Worm (Caenorhabditis elegans) whole organism, young adult: ENCODE measurements around the gene D1005.2.
A peak's percentile ranks its signal among the peaks of the same experiment; 100 is the strongest.

Experiments
- B0019.2 ChIP-seq: fragments of 200-800 bp; sonication (Bioruptor generic); conservative IDR thresholded peaks from 2 replicates; pipeline ENCODE4 v1.3.6; 2022; ENCODE audit warnings: missing genetic modification reagents, missing genetic modification characterization, missing compliant biosample characterization
- C17E4.6 ChIP-seq: fragments of 200-800 bp; sonication (Bioruptor generic); IDR thresholded peaks from 2 replicates; pipeline ENCODE4 v1.3.6; 2022; ENCODE audit warnings: missing genetic modification reagents, missing genetic modification characterization, missing compliant biosample characterization
- D2030.7 ChIP-seq: fragments of 200-800 bp; sonication (Bioruptor generic); IDR thresholded peaks from 2 replicates; pipeline ENCODE4 v1.3.6; 2022; ENCODE audit warnings: missing genetic modification reagents, missing genetic modification characterization, missing compliant biosample characterization
- F23B12.7 ChIP-seq: sonication (generic microtip); optimal IDR thresholded peaks from 2 replicates; lab custom pipeline; 2017; ENCODE audit warnings: missing genetic modification characterization, mild to moderate bottlenecking, missing compliant biosample characterization, antibody characterized with exemption, moderate library complexity; ENCODE audit not compliant: insufficient read depth
- F39B2.1 ChIP-seq: fragments of 200-800 bp; sonication (Bioruptor generic); IDR thresholded peaks from 2 replicates; pipeline ENCODE4 v1.3.6; 2022; ENCODE audit warnings: missing genetic modification reagents, missing genetic modification characterization, missing compliant biosample characterization
- Y53G8AR.9 ChIP-seq: fragments of 200-800 bp; sonication (Bioruptor generic); conservative IDR thresholded peaks from 2 replicates; pipeline ENCODE4 v1.3.6; 2022; ENCODE audit warnings: missing genetic modification reagents, missing genetic modification characterization, missing compliant biosample characterization
- Y56A3A.18 ChIP-seq: fragments of 200-800 bp; sonication (Bioruptor generic); IDR thresholded peaks from 2 replicates; pipeline ENCODE4 v1.3.6; 2022; ENCODE audit warnings: missing genetic modification reagents, missing genetic modification characterization, missing compliant biosample characterization
- ZK185.1 ChIP-seq: sonication (generic microtip); optimal IDR thresholded peaks from 2 replicates; lab custom pipeline; 2016; ENCODE audit warnings: mild to moderate bottlenecking, missing genetic modification characterization, missing compliant biosample characterization; ENCODE audit not compliant: poor library complexity, severe bottlenecking
- athp-1 ChIP-seq: sonication (generic microtip); optimal IDR thresholded peaks from 2 replicates; lab custom pipeline; 2017; ENCODE audit warnings: mild to moderate bottlenecking, missing genetic modification characterization, missing compliant biosample characterization
- attf-3 ChIP-seq: fragments of 200-800 bp; sonication (Bioruptor generic); conservative IDR thresholded peaks from 2 replicates; pipeline ENCODE4 v1.3.6; 2022; ENCODE audit warnings: missing genetic modification reagents, missing genetic modification characterization, missing compliant biosample characterization
- attf-5 ChIP-seq: fragments of 200-800 bp; sonication (Bioruptor generic); optimal IDR thresholded peaks from 2 replicates; lab custom pipeline; 2018; ENCODE audit warnings: mild to moderate bottlenecking, missing genetic modification characterization, missing compliant biosample characterization
- ccch-3 ChIP-seq: fragments of 200-800 bp; sonication (Bioruptor generic); optimal IDR thresholded peaks from 2 replicates; lab custom pipeline; 2018; ENCODE audit warnings: mild to moderate bottlenecking, missing genetic modification characterization, missing compliant biosample characterization
- ceh-100 ChIP-seq: fragments of 200-800 bp; sonication (Bioruptor generic); IDR thresholded peaks from 2 replicates; pipeline ENCODE4 v1.3.6; 2022; ENCODE audit warnings: missing genetic modification reagents, missing genetic modification characterization, missing compliant biosample characterization
- ceh-58 ChIP-seq: fragments of 200-800 bp; sonication (Bioruptor generic); IDR thresholded peaks from 2 replicates; pipeline ENCODE4 v1.3.6; 2022; ENCODE audit warnings: missing genetic modification characterization, missing compliant biosample characterization
- efl-1 ChIP-seq: fragments of 150-350 bp; optimal IDR thresholded peaks from 2 replicates; lab custom pipeline; 2014; ENCODE audit warnings: missing biosample characterization, missing genetic modification reagents, missing genetic modification characterization
- egrh-3 ChIP-seq: fragments of 200-800 bp; sonication (Bioruptor generic); IDR thresholded peaks from 2 replicates; pipeline ENCODE4 v1.3.6; 2022; ENCODE audit warnings: missing genetic modification reagents, missing genetic modification characterization, missing compliant biosample characterization
- ekl-4 ChIP-seq: fragments of 200-800 bp; sonication (Bioruptor generic); IDR thresholded peaks from 2 replicates; pipeline ENCODE4 v1.3.6; 2022; ENCODE audit warnings: missing genetic modification reagents, missing genetic modification characterization, missing compliant biosample characterization
- ets-4 ChIP-seq: fragments of 200-800 bp; sonication (Bioruptor generic); optimal IDR thresholded peaks from 2 replicates; lab custom pipeline; 2018; ENCODE audit warnings: mild to moderate bottlenecking, missing genetic modification characterization, missing compliant biosample characterization
- hlh-26 ChIP-seq: fragments of 200-800 bp; sonication (Bioruptor generic); conservative IDR thresholded peaks from 2 replicates; pipeline ENCODE4 v1.3.6; 2022; ENCODE audit warnings: missing genetic modification reagents, missing genetic modification characterization, missing compliant biosample characterization
- lin-40 ChIP-seq: sonication (generic microtip); optimal IDR thresholded peaks from 2 replicates; lab custom pipeline; 2016; ENCODE audit warnings: missing genetic modification characterization, mild to moderate bottlenecking, missing compliant biosample characterization, missing genotype, missing genetic modification reagents
- lin-54 ChIP-seq: fragments of 200-800 bp; sonication (Bioruptor generic); optimal IDR thresholded peaks from 2 replicates; lab custom pipeline; 2018; ENCODE audit warnings: mild to moderate bottlenecking, missing genetic modification characterization, missing compliant biosample characterization
- lsl-1 ChIP-seq: fragments of 200-800 bp; sonication (Bioruptor generic); optimal IDR thresholded peaks from 2 replicates; lab custom pipeline; 2018; ENCODE audit warnings: mild to moderate bottlenecking, missing genetic modification characterization, moderate library complexity, missing compliant biosample characterization
- mcd-1 ChIP-seq: fragments of 200-800 bp; sonication (Bioruptor generic); IDR thresholded peaks from 2 replicates; pipeline ENCODE4 v1.3.6; 2022; ENCODE audit warnings: missing genetic modification reagents, missing genetic modification characterization, missing compliant biosample characterization
- mel-28 ChIP-seq: sonication (generic microtip); optimal IDR thresholded peaks from 2 replicates; lab custom pipeline; 2016; ENCODE audit warnings: borderline replicate concordance, mild to moderate bottlenecking, missing genetic modification characterization, missing compliant biosample characterization
- mes-4 ChIP-seq: sonication (generic microtip); optimal IDR thresholded peaks from 2 replicates; lab custom pipeline; 2016; ENCODE audit warnings: missing genotype, missing genetic modification characterization, missing compliant biosample characterization
- mxl-1 ChIP-seq: sonication (generic microtip); optimal IDR thresholded peaks from 2 replicates; lab custom pipeline; 2016; ENCODE audit warnings: missing genetic modification characterization, missing compliant biosample characterization
- nfya-2 ChIP-seq: fragments of 200-800 bp; sonication (Bioruptor generic); IDR thresholded peaks from 2 replicates; pipeline ENCODE4 v1.3.6; 2022; ENCODE audit warnings: missing genetic modification reagents, missing genetic modification characterization, missing compliant biosample characterization
- nhr-80 ChIP-seq: sonication (generic microtip); optimal IDR thresholded peaks from 2 replicates; lab custom pipeline; 2016; ENCODE audit warnings: missing genetic modification characterization, missing compliant biosample characterization
- nhr-90 ChIP-seq: sonication (generic microtip); optimal IDR thresholded peaks from 2 replicates; lab custom pipeline; 2016; ENCODE audit warnings: missing genotype, mild to moderate bottlenecking, missing genetic modification characterization, missing compliant biosample characterization
- pha-4 ChIP-seq: fragments of 150-350 bp; sonication (generic microtip); optimal IDR thresholded peaks from 2 replicates; lab custom pipeline; 2014; ENCODE audit warnings: missing biosample characterization, missing genetic modification reagents, missing genetic modification characterization
- rcor-1 ChIP-seq: fragments of 200-800 bp; sonication (Bioruptor generic); IDR thresholded peaks from 2 replicates; pipeline ENCODE4 v1.3.6; 2022; ENCODE audit warnings: missing genetic modification reagents, missing genetic modification characterization, missing compliant biosample characterization
- rec-8 ChIP-seq, 2 experiments: sonication (generic microtip); optimal IDR thresholded peaks; 2 replicates each; lab custom pipeline; 2016; ENCODE audit warnings: mild to moderate bottlenecking in 2 of 2, missing genetic modification characterization in 2 of 2, missing genetic modification reagents in 2 of 2, missing genotype in 2 of 2, missing biosample characterization in 1 of 2, missing compliant biosample characterization in 1 of 2, moderate library complexity in 1 of 2
- repo-1 ChIP-seq: sonication (generic microtip); optimal IDR thresholded peaks from 2 replicates; lab custom pipeline; 2017; ENCODE audit warnings: mild to moderate bottlenecking, missing genetic modification characterization, missing compliant biosample characterization
- snpc-1.1 ChIP-seq: sonication (generic microtip); optimal IDR thresholded peaks from 2 replicates; lab custom pipeline; 2017; ENCODE audit warnings: missing genetic modification characterization, mild to moderate bottlenecking, missing compliant biosample characterization, antibody characterized with exemption, moderate library complexity, missing genotype, missing genetic modification reagents; ENCODE audit not compliant: insufficient read depth
- sptf-2 ChIP-seq: fragments of 200-800 bp; sonication (Bioruptor generic); optimal IDR thresholded peaks from 2 replicates; lab custom pipeline; 2018; ENCODE audit warnings: mild to moderate bottlenecking, missing genetic modification characterization, missing compliant biosample characterization
- tbx-9 ChIP-seq: sonication (generic microtip); optimal IDR thresholded peaks from 2 replicates; lab custom pipeline; 2016; ENCODE audit warnings: borderline replicate concordance, missing genetic modification characterization, inconsistent platforms, missing compliant biosample characterization
- tlf-1 ChIP-seq: fragments of 200-800 bp; sonication (Bioruptor generic); optimal IDR thresholded peaks from 2 replicates; lab custom pipeline; 2018; ENCODE audit warnings: mild to moderate bottlenecking, missing genetic modification characterization, missing compliant biosample characterization
- unc-130 ChIP-seq: sonication (generic microtip); optimal IDR thresholded peaks from 2 replicates; lab custom pipeline; 2016; ENCODE audit warnings: missing genetic modification reagents, missing genetic modification characterization, missing compliant biosample characterization
- ztf-18 ChIP-seq: sonication (generic microtip); optimal IDR thresholded peaks from 2 replicates; lab custom pipeline; 2016; ENCODE audit warnings: missing genotype, mild to moderate bottlenecking, missing genetic modification characterization, missing compliant biosample characterization
- ztf-25 ChIP-seq: fragments of 200-800 bp; sonication (Bioruptor generic); IDR thresholded peaks from 2 replicates; pipeline ENCODE4 v1.3.6; 2022; ENCODE audit warnings: missing genetic modification reagents, missing genetic modification characterization, missing compliant biosample characterization

D1005.2 gene

DNA sequence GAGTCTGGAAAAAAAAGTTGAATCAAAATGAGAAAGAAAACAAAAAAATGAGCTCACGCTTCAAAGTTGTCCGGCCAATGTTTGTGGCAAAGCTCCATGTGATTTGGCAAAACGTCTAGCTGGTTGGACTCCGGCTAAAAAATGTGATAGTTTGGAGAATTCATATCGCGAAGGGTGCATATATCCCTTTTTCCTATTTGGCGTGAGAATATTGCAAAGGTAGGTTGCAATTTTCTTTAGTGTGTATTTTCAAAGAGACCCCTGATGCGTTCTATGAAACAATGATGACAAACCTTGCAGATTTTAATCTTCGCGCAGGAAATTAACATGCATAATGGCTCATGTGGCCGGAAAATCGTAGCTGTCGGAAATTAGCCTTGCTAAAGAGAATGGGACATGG is 33.4 kb downstream of the D1005.2 start (continued):
- TF ChIP-seq attf-3 (GFP tag; lab: Robert Waterston, UW) (no peak), F39B2.1 (GFP tag; lab: Robert Waterston, UW) (no peak), Y53G8AR.9 (GFP tag; lab: Robert Waterston, UW) (no peak), mcd-1 (GFP tag; lab: Robert Waterston, UW) (no peak), rcor-1 (GFP tag; lab: Robert Waterston, UW) (no peak), efl-1 (no peak), Y56A3A.18 (GFP tag; lab: Robert Waterston, UW) (0 out of 2 replicates have a peak, but pooled peaks have one; percentile 32), tbx-9 (tag; lab: Kevin White, UChicago) (no peak), nfya-2 (GFP tag; lab: Robert Waterston, UW) (no peak), snpc-1.1 (tag; lab: Kevin White, UChicago) (no peak), nhr-80 (tag; lab: Kevin White, UChicago) (no peak), egrh-3 (GFP tag; lab: Robert Waterston, UW) (no peak), repo-1 (tag; lab: Kevin White, UChicago) (no peak)

DNA sequence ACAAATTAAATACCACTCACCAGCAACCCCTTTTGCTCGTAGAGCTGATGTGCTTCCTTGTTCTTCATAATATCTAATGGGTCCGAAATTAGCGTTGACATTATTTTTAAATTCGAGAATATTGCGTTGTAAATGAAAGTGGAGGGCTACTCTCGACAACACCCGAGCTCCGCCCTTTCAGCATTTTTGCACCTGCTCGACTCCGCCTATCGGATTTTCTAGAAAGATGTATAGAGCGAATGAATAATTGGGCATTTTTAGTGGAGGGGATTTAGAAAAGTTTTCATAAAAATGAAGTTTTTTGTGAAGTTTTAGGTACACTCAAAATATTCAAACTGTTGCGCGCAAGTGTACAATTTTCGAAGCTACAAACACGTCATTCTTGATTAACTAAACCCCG is 35.4 kb downstream of the D1005.2 start, which contains the start of gene F09E10.5:
TSS of gene F09E10.5 (minus strand) at position 101 of the 400 bp plus-strand sequence.
- no peak for TF ChIP-seq lin-40 (tag; lab: Kevin White, UChicago)
- no peak for TF ChIP-seq athp-1
- no peak for TF ChIP-seq unc-130
- TF ChIP-seq F23B12.7 (tag; lab: Kevin White, UChicago), result no peak
- TF ChIP-seq ceh-100 (GFP tag; lab: Robert Waterston, UW), result no peak
- no peak for TF ChIP-seq mxl-1 (tag; lab: Kevin White, UChicago)
- no peak for TF ChIP-seq attf-3 (GFP tag; lab: Robert Waterston, UW)
- no peak for TF ChIP-seq ekl-4 (GFP tag; lab: Robert Waterston, UW)
- TF ChIP-seq ZK185.1 (tag; lab: Kevin White, UChicago), result no peak
- TF ChIP-seq, all 124 proteins: peak for 0

DNA sequence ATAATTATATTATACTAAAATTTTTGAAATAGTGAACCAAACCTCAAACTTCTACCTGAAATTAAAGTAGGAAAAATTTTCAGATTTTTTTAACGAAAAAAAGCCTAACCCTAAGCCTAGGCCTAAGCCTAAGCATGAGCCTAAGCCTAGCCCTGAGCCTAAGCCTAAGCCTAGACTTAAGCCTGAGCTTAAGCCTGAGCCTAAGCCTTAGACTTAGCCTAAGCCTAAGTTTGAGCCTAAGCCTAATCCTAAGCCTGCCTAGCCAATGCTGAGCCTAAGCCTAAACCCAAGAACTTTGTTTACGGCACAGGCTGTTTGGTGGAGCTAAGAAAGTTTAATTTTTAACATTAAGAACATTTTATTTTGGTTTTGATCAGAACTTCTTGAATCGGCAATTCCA is 37.2 kb downstream of the D1005.2 start:
- TF ChIP-seq sptf-2 (GFP tag; lab: Kevin White, UChicago), result no peak
- no peak for TF ChIP-seq ccch-3
- no peak for TF ChIP-seq ztf-25
- no peak for TF ChIP-seq mes-4
- no peak for TF ChIP-seq ztf-18 (tag; lab: Kevin White, UChicago)
- no peak for TF ChIP-seq pha-4
- TF ChIP-seq lin-54, result no peak
- TF ChIP-seq nfya-2 (GFP tag; lab: Robert Waterston, UW), result no peak
- TF ChIP-seq tlf-1 (GFP tag; lab: Kevin White, UChicago), result no peak
- no peak for TF ChIP-seq nhr-90 (tag; lab: Kevin White, UChicago)
- no peak for TF ChIP-seq D2030.7 (GFP tag; lab: Robert Waterston, UW)

DNA sequence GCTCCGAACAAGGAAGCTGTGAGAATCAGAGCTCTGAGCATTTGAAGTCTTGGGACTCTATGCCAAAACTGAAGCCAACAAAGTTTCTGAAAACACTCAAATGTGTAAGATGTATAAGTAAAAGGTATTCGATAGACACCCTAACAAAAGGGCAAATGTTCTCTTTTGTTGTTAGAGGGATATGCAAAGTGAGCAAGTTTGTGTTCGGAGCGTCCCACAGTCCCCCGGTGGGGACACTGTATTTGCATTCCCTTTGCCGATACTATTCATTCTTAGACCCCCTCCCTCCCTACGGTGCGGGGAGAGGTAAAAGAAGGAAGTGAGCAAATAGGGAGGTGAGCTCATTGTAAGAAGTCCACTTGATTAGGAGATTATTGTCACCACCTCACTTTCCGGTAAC is 38.8 kb downstream of the D1005.2 start, which contains the start of gene F09E10.6:
TSS of gene F09E10.6 (minus strand) at position 101 of the 400 bp plus-strand sequence.
- TF ChIP-seq ekl-4 (GFP tag; lab: Robert Waterston, UW) (no peak), ets-4 (GFP tag; lab: Kevin White, UChicago) (no peak), rec-8 (tag; optimal IDR thresholded peaks at IDR 0.05; lab: Kevin White, UChicago) (no peak), B0019.2 (GFP tag; lab: Robert Waterston, UW) (no peak), attf-5 (no peak), mel-28 (tag; lab: Kevin White, UChicago) (no peak), repo-1 (tag; lab: Kevin White, UChicago) (no peak), lsl-1 (GFP tag; lab: Kevin White, UChicago) (no peak), ccch-3 (no peak), C17E4.6 (GFP tag; lab: Robert Waterston, UW) (no peak), hlh-26 (no peak), ceh-58 (GFP tag; lab: Robert Waterston, UW) (no peak)
- TF ChIP-seq, all 124 proteins: peak for 0
